Fruit fly (Drosophila melanogaster): Measurements from ENCODE around the gene CG7218.

Gene CG7218

dm6 chr3R:18164052-18164722, at the start of gene CG7218, which contains the start of gene Cbp20 (continued):
- TF ChIP-seq CG4282 (GFP tag; optimal IDR thresholded peaks at IDR 0.05) = peak; percentile 42
- no peak for TF ChIP-seq sim (GFP tag; IDR thresholded peaks at IDR 0.05)
- TF ChIP-seq Opbp (GFP tag; IDR thresholded peaks at IDR 0.05; ENCODE audit: partially characterized antibody) = peak; percentile 70; the same call in 2 of the 3 replicates
- no peak for TF ChIP-seq CkIIα-i1 (GFP tag; IDR thresholded peaks at IDR 0.05)
- TF ChIP-seq CG4617 (GFP tag; optimal IDR thresholded peaks at IDR 0.05; ENCODE audit: borderline replicate concordance) = peak; percentile 83
- TF ChIP-seq Nf-YB (GFP tag; optimal IDR thresholded peaks at IDR 0.05) = peak; percentile 48
- peak; percentile 57 for TF ChIP-seq CG4820 (GFP tag; optimal IDR thresholded peaks at IDR 0.05)
- peak; percentile 53 for TF ChIP-seq CG13624 (GFP tag; optimal IDR thresholded peaks at IDR 0.05)
- no peak for TF ChIP-seq exex (tag; optimal IDR thresholded peaks at IDR 0.05)
- peak; percentile 26 for TF ChIP-seq Bdp1 (GFP tag; optimal IDR thresholded peaks at IDR 0.05)
- TF ChIP-seq CG4854 (GFP tag; optimal IDR thresholded peaks at IDR 0.05) = peak; percentile 26
- peak; percentile 44 for TF ChIP-seq kay (GFP tag; optimal IDR thresholded peaks at IDR 0.05)
- peak; percentile 31 for TF ChIP-seq Jarid2 (GFP tag; optimal IDR thresholded peaks at IDR 0.05)
- TF ChIP-seq Sin3A (optimal IDR thresholded peaks at IDR 0.05) = peak; percentile 38
- no peak for TF ChIP-seq Lhr (GFP tag; optimal IDR thresholded peaks at IDR 0.05)
- peak; percentile 30 for TF ChIP-seq Fer1 (GFP tag; optimal IDR thresholded peaks at IDR 0.05)
- no peak for TF ChIP-seq so (GFP tag; IDR thresholded peaks at IDR 0.05)
- peak; percentile 74 for TF ChIP-seq fd3F (GFP tag; optimal IDR thresholded peaks at IDR 0.05)
- TF ChIP-seq Spps (tag; optimal IDR thresholded peaks at IDR 0.05) = peak; percentile 7
- no peak for TF ChIP-seq CG6654 (GFP tag; optimal IDR thresholded peaks at IDR 0.05)
- peak; percentile 69; the same call in 2 of the 3 replicates for TF ChIP-seq Aef1 (GFP tag; IDR thresholded peaks at IDR 0.05)
- peak; percentile 63; the same call in 1 of the 3 replicates for TF ChIP-seq Mrtf (GFP tag; IDR thresholded peaks at IDR 0.05)
- peak; percentile 73 for TF ChIP-seq CG9797 (GFP tag; optimal IDR thresholded peaks at IDR 0.05)
- TF ChIP-seq dpn (GFP tag; optimal IDR thresholded peaks at IDR 0.05) = peak; percentile 63 to 82
- peak; percentile 95 for TF ChIP-seq Adf1 (GFP tag; IDR thresholded peaks at IDR 0.05)
- TF ChIP-seq Hmx (GFP tag; optimal IDR thresholded peaks at IDR 0.05) = no peak
- no peak for TF ChIP-seq mld (GFP tag; IDR thresholded peaks at IDR 0.05; ENCODE audit: partially characterized antibody)
- TF ChIP-seq CoRest (tag; optimal IDR thresholded peaks at IDR 0.05) = peak; percentile 84
- peak in 1 of 3 experiments; percentile 60 for TF ChIP-seq lola (GFP tag; optimal IDR thresholded peaks at IDR 0.05)
- TF ChIP-seq hb (GFP tag; IDR thresholded peaks at IDR 0.05; ENCODE audit: partially characterized antibody) = peak; percentile 76
- peak; percentile 52 for TF ChIP-seq CG10979 (tag; optimal IDR thresholded peaks at IDR 0.05)
- TF ChIP-seq CG32532 (GFP tag; IDR thresholded peaks at IDR 0.05) = peak; percentile 90
- TF ChIP-seq CG4360 (GFP tag; IDR thresholded peaks at IDR 0.05) = peak; percentile 42; the same call in 1 of the 2 replicates
- peak; percentile 80 for TF ChIP-seq vnd (GFP tag; IDR thresholded peaks at IDR 0.05; ENCODE audit: partially characterized antibody)
- no peak for TF ChIP-seq CG14965 (GFP tag; optimal IDR thresholded peaks at IDR 0.05; ENCODE audit: borderline replicate concordance)
- 0 out of 3 replicates have a peak, but pooled peaks have one; percentile 5 for TF ChIP-seq C15 (GFP tag; IDR thresholded peaks at IDR 0.05)
- TF ChIP-seq toy (GFP tag; IDR thresholded peaks at IDR 0.05) = no peak
- TF ChIP-seq nerfin-1 (tag; optimal IDR thresholded peaks at IDR 0.05) = peak; percentile 50
- TF ChIP-seq slbo (GFP tag; IDR thresholded peaks at IDR 0.05) = peak; percentile 94
- TF ChIP-seq CG30431 (GFP tag; optimal IDR thresholded peaks at IDR 0.05) = no peak
- TF ChIP-seq Neu2 (GFP tag; optimal IDR thresholded peaks at IDR 0.05; ENCODE audit: borderline replicate concordance) = no peak
- peak; percentile 82 for TF ChIP-seq CG3847 (GFP tag; IDR thresholded peaks at IDR 0.05)
- TF ChIP-seq Dip2 (GFP tag; IDR thresholded peaks at IDR 0.05) = no peak
- peak; percentile 60 for TF ChIP-seq CG8765 (GFP tag; IDR thresholded peaks at IDR 0.05)
- no peak for TF ChIP-seq sima (GFP tag; optimal IDR thresholded peaks at IDR 0.05)
- TF ChIP-seq sd (tag; optimal IDR thresholded peaks at IDR 0.05) = peak; percentile 65
- peak; percentile 34 for TF ChIP-seq CG11723 (GFP tag; optimal IDR thresholded peaks at IDR 0.05)
- peak; percentile 91 for TF ChIP-seq Dbx (GFP tag; IDR thresholded peaks at IDR 0.05)
- TF ChIP-seq cg (GFP tag; optimal IDR thresholded peaks at IDR 0.05) = no peak

Data from whole organism, embryonic.